Worm (Caenorhabditis elegans) whole organism, late embryonic: ENCODE measurements around the gene srj-13.
"Not testable (repeated sequence)": the region's sequence is repeated elsewhere in the genome, so short reads cannot be mapped to it uniquely, and the experiment has no call there.

Experiments used
- K02D7.2 ChIP-seq: sonication (generic microtip); optimal IDR thresholded peaks from 2 replicates; lab custom pipeline; 2017; ENCODE audit warnings: mild to moderate bottlenecking, missing genetic modification characterization, missing compliant biosample characterization
- K09A11.1 ChIP-seq: sonication (generic microtip); optimal IDR thresholded peaks from 2 replicates; lab custom pipeline; 2017; ENCODE audit warnings: antibody characterized with exemption, mild to moderate bottlenecking, missing genetic modification characterization, missing compliant biosample characterization; ENCODE audit not compliant: insufficient read depth
- T23F11.4 ChIP-seq: fragments of 200-800 bp; sonication (Bioruptor generic); optimal IDR thresholded peaks from 2 replicates; lab custom pipeline; 2018; ENCODE audit warnings: mild to moderate bottlenecking, missing genetic modification characterization, missing compliant biosample characterization
- Y22D7AL.16 ChIP-seq: sonication (generic microtip); optimal IDR thresholded peaks from 2 replicates; lab custom pipeline; 2016; ENCODE audit warnings: missing genetic modification characterization, missing compliant biosample characterization
- ceh-14 ChIP-seq: sonication (generic microtip); optimal IDR thresholded peaks from 2 replicates; lab custom pipeline; 2016; ENCODE audit warnings: missing genotype, missing genetic modification characterization, missing compliant biosample characterization
- ceh-18 ChIP-seq: sonication (generic microtip); optimal IDR thresholded peaks from 2 replicates; lab custom pipeline; 2016; ENCODE audit warnings: missing genetic modification characterization, missing compliant biosample characterization
- ceh-19 ChIP-seq: fragments of 200-800 bp; sonication (Bioruptor generic); optimal IDR thresholded peaks from 2 replicates; lab custom pipeline; 2018; ENCODE audit warnings: mild to moderate bottlenecking, missing genetic modification characterization, missing compliant biosample characterization
- ceh-2 ChIP-seq: sonication (generic microtip); optimal IDR thresholded peaks from 2 replicates; lab custom pipeline; 2016; ENCODE audit warnings: missing genotype, missing genetic modification characterization, missing compliant biosample characterization
- ceh-24 ChIP-seq: sonication (generic microtip); optimal IDR thresholded peaks from 2 replicates; lab custom pipeline; 2016; ENCODE audit warnings: mild to moderate bottlenecking, missing genetic modification characterization, missing compliant biosample characterization
- ceh-31 ChIP-seq: sonication (generic microtip); optimal IDR thresholded peaks from 2 replicates; lab custom pipeline; 2016; ENCODE audit warnings: missing genetic modification characterization, missing compliant biosample characterization
- ceh-45 ChIP-seq: fragments of 200-800 bp; sonication (Bioruptor generic); IDR thresholded peaks from 2 replicates; pipeline ENCODE4 v1.3.6; 2022; ENCODE audit warnings: missing genetic modification reagents, missing genetic modification characterization, missing compliant biosample characterization
- ceh-48 ChIP-seq: sonication (generic microtip); optimal IDR thresholded peaks from 2 replicates; lab custom pipeline; 2016; ENCODE audit warnings: missing genetic modification characterization, inconsistent platforms, missing compliant biosample characterization
- ceh-6 ChIP-seq: fragments of 200-800 bp; sonication (Bioruptor generic); optimal IDR thresholded peaks from 2 replicates; lab custom pipeline; 2018; ENCODE audit warnings: mild to moderate bottlenecking, missing genetic modification characterization, missing compliant biosample characterization
- che-1 ChIP-seq: sonication (generic microtip); optimal IDR thresholded peaks from 2 replicates; lab custom pipeline; 2016; ENCODE audit warnings: mild to moderate bottlenecking, missing genetic modification characterization, missing compliant biosample characterization
- elt-4 ChIP-seq: sonication (generic microtip); optimal IDR thresholded peaks from 2 replicates; lab custom pipeline; 2016; ENCODE audit warnings: missing genetic modification characterization, missing compliant biosample characterization
- ets-4 ChIP-seq: sonication (generic microtip); optimal IDR thresholded peaks from 2 replicates; lab custom pipeline; 2016; ENCODE audit warnings: missing genetic modification characterization, missing compliant biosample characterization
- fkh-6 ChIP-seq: sonication (generic microtip); optimal IDR thresholded peaks from 2 replicates; lab custom pipeline; 2016; ENCODE audit warnings: missing genetic modification characterization, missing compliant biosample characterization
- gmeb-2 ChIP-seq: sonication (generic microtip); optimal IDR thresholded peaks from 2 replicates; lab custom pipeline; 2016; ENCODE audit warnings: missing genetic modification characterization, inconsistent platforms, missing compliant biosample characterization
- hlh-13 ChIP-seq: fragments of 200-800 bp; sonication (Bioruptor generic); optimal IDR thresholded peaks from 2 replicates; lab custom pipeline; 2018; ENCODE audit warnings: mild to moderate bottlenecking, missing genetic modification characterization, missing compliant biosample characterization
- hlh-15 ChIP-seq: sonication (generic microtip); optimal IDR thresholded peaks from 2 replicates; lab custom pipeline; 2016; ENCODE audit warnings: missing genetic modification characterization, missing compliant biosample characterization
- hlh-6 ChIP-seq: sonication (generic microtip); optimal IDR thresholded peaks from 2 replicates; lab custom pipeline; 2016; ENCODE audit warnings: missing genotype, missing genetic modification characterization, missing compliant biosample characterization
- lin-11 ChIP-seq: fragments of 200-800 bp; sonication (Bioruptor generic); optimal IDR thresholded peaks from 2 replicates; lab custom pipeline; 2018; ENCODE audit warnings: mild to moderate bottlenecking, missing genetic modification characterization, missing compliant biosample characterization
- madf-2 ChIP-seq: sonication (generic microtip); optimal IDR thresholded peaks from 2 replicates; lab custom pipeline; 2017; ENCODE audit warnings: missing genetic modification characterization, missing compliant biosample characterization
- mec-3 ChIP-seq: sonication (generic microtip); optimal IDR thresholded peaks from 2 replicates; lab custom pipeline; 2016; ENCODE audit warnings: borderline replicate concordance, missing genetic modification characterization, missing compliant biosample characterization
- nfya-1 ChIP-seq: sonication (generic microtip); optimal IDR thresholded peaks from 2 replicates; lab custom pipeline; 2017; ENCODE audit warnings: missing genetic modification characterization, mild to moderate bottlenecking, missing compliant biosample characterization, antibody characterized with exemption, moderate library complexity
- nhr-11 ChIP-seq: fragments of 150-350 bp; optimal IDR thresholded peaks from 2 replicates; lab custom pipeline; 2014; ENCODE audit warnings: missing biosample characterization, missing genetic modification characterization
- nhr-232 ChIP-seq: sonication (generic microtip); optimal IDR thresholded peaks from 2 replicates; lab custom pipeline; 2016; ENCODE audit warnings: missing genetic modification characterization, missing compliant biosample characterization
- npax-4 ChIP-seq: sonication (generic microtip); optimal IDR thresholded peaks from 2 replicates; lab custom pipeline; 2016; ENCODE audit warnings: missing genetic modification characterization, missing compliant biosample characterization
- pag-3 ChIP-seq: sonication (generic microtip); optimal IDR thresholded peaks from 2 replicates; lab custom pipeline; 2016; ENCODE audit warnings: missing compliant biosample characterization, missing genetic modification characterization, borderline replicate concordance
- pros-1 ChIP-seq: fragments of 150-350 bp; optimal IDR thresholded peaks from 2 replicates; lab custom pipeline; 2014; ENCODE audit warnings: missing biosample characterization, missing genetic modification reagents, missing genetic modification characterization
- ref-2 ChIP-seq: sonication (generic microtip); optimal IDR thresholded peaks from 2 replicates; lab custom pipeline; 2016; ENCODE audit warnings: missing genetic modification characterization, missing compliant biosample characterization
- rnt-1 ChIP-seq: sonication (generic microtip); optimal IDR thresholded peaks from 2 replicates; lab custom pipeline; 2016; ENCODE audit warnings: missing genetic modification characterization, missing compliant biosample characterization
- sox-2 ChIP-seq: fragments of 200-800 bp; sonication (Bioruptor generic); IDR thresholded peaks from 2 replicates; pipeline ENCODE4 v1.3.6; 2022; ENCODE audit warnings: missing genetic modification reagents, missing genetic modification characterization, missing compliant biosample characterization
- syd-9 ChIP-seq: sonication (generic microtip); optimal IDR thresholded peaks from 2 replicates; lab custom pipeline; 2016; ENCODE audit warnings: mild to moderate bottlenecking, missing genetic modification characterization, moderate library complexity, missing compliant biosample characterization
- tbx-2 ChIP-seq: sonication (generic microtip); optimal IDR thresholded peaks from 2 replicates; lab custom pipeline; 2016; ENCODE audit warnings: missing genetic modification characterization, missing compliant biosample characterization
- tbx-7 ChIP-seq: sonication (generic microtip); optimal IDR thresholded peaks from 2 replicates; lab custom pipeline; 2016; ENCODE audit warnings: missing genotype, missing genetic modification characterization, missing compliant biosample characterization
- ttx-3 ChIP-seq: sonication (generic microtip); optimal IDR thresholded peaks from 2 replicates; lab custom pipeline; 2016; ENCODE audit warnings: missing genetic modification reagents, missing genetic modification characterization, missing compliant biosample characterization
- unc-3 ChIP-seq, 2 experiments: fragments of 200-800 bp in 1 of 2; sonication (Bioruptor generic) in 1 of 2; sonication (generic microtip) in 1 of 2; conservative IDR thresholded peaks in 1 of 2; optimal IDR thresholded peaks in 1 of 2; 2 replicates each; pipeline versions ENCODE4 v1.3.6 to Lab custom; 2016 to 2022; ENCODE audit warnings: missing compliant biosample characterization in 2 of 2, missing genetic modification characterization in 2 of 2, missing genetic modification reagents in 1 of 2
- unc-42 ChIP-seq: sonication (generic microtip); optimal IDR thresholded peaks from 2 replicates; lab custom pipeline; 2016; ENCODE audit warnings: missing genotype, missing genetic modification characterization, missing compliant biosample characterization
- unc-86 ChIP-seq: sonication (generic microtip); optimal IDR thresholded peaks from 2 replicates; lab custom pipeline; 2016; ENCODE audit warnings: missing genetic modification characterization, missing compliant biosample characterization

srj-13 gene

ce11 chrV:7443480-7443879, 41.0 kb downstream of the srj-13 start:
- peak; percentile 60; the same call in 1 of the 2 replicates for TF ChIP-seq ceh-45 (GFP tag; lab: Robert Waterston, UW)

DNA sequence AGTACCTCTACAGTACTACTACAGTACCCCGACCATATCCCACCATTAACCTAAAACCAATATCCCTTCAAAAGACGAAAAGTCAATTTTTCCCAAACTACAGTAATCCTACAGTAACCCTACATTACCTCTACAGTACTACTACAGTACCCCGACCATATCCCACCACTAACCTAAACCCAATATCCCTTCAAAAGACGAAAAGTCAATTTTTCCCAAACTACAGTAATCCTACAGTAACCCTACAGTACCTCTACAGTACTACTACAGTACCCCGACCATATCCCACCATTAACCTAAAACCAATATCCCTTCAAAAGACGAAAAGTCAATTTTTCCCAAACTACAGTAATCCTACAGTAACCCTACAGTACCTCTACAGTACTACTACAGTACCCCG, 41.9 kb downstream of the srj-13 start, which contains the start of gene nhr-141:
TSS of gene nhr-141 (plus strand) at position 331 of the 400 bp plus-strand sequence.
- TF ChIP-seq Y22D7AL.16, rnt-1, ceh-2 (tag; lab: Kevin White, UChicago): not testable (repeated sequence)

ce11 chrV:7446965-7447364, 44.5 kb downstream of the srj-13 start, which contains the start of gene F25E5.5:
TSS of gene F25E5.5 (plus strand) at chrV:7447265.
- TF ChIP-seq ref-2 (tag; lab: Kevin White, UChicago): no peak
- no peak for TF ChIP-seq ceh-45 (GFP tag; lab: Robert Waterston, UW)
- no peak for TF ChIP-seq che-1 (tag; lab: Kevin White, UChicago)
- no peak for TF ChIP-seq ceh-6
- no peak for TF ChIP-seq ceh-19 (GFP tag; lab: Kevin White, UChicago)
- TF ChIP-seq pros-1 (tag; lab: Kevin White, UChicago): no peak
- TF ChIP-seq unc-3 (GFP tag; conservative IDR thresholded peaks at IDR 0.05; lab: Robert Waterston, UW): no peak
- no peak for TF ChIP-seq unc-3 (tag; optimal IDR thresholded peaks at IDR 0.05; lab: Kevin White, UChicago)
- TF ChIP-seq ceh-31 (tag; lab: Kevin White, UChicago): no peak
- no peak for TF ChIP-seq ceh-24
- TF ChIP-seq, all 69 proteins: peak for 0

DNA sequence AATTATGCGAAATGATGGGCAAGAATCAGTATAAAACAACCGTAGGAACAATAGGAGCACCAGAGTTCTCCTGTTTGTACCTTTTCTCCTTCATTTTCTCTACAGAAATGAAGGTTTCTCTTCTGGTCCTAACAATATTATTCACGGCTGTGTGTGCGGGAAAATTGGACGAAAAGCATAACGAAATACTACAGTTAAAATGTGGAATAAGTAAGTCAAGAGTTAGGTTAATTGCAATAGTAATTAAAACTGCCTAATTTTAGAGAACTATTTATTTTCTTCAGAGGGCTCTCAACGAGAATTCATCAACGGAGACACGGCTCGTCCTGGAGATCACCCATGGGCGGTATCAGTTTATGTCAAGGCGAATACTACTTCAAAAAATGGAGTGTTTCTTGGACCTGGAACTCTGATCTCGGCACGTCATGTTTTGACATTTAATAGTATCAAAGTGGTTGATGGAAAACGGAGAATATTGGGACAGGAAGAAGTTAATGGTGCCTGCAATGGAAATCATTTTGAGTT, 46.9 kb downstream of the srj-13 start, which contains the start of gene try-12:
TSS of gene try-12 (plus strand) at position 51 of the 525 bp plus-strand sequence.
- TF ChIP-seq sox-2 (no peak), K09A11.1 (no peak), elt-4 (tag; lab: Kevin White, UChicago) (no peak), lin-11 (tag; lab: Kevin White, UChicago) (no peak), nhr-11 (tag; lab: Kevin White, UChicago) (no peak), madf-2 (no peak), ets-4 (no peak), che-1 (tag; lab: Kevin White, UChicago) (no peak), ttx-3 (no peak), ceh-14 (tag; lab: Kevin White, UChicago) (no peak), hlh-15 (tag; lab: Kevin White, UChicago) (no peak), gmeb-2 (tag; lab: Kevin White, UChicago) (no peak), nhr-232 (no peak), unc-86 (tag; lab: Kevin White, UChicago) (no peak), tbx-7 (tag; lab: Kevin White, UChicago) (no peak), nfya-1 (tag; lab: Kevin White, UChicago) (no peak), mec-3 (tag; lab: Kevin White, UChicago) (no peak), Y22D7AL.16 (tag; lab: Kevin White, UChicago) (no peak)

ce11 chrV:7451421-7451820, 49.0 kb downstream of the srj-13 start, which contains the start of gene try-11:
TSS of gene try-11 (plus strand) at chrV:7451721.
- TF ChIP-seq mec-3 (tag; lab: Kevin White, UChicago) (no peak), ceh-14 (tag; lab: Kevin White, UChicago) (no peak), ceh-19 (GFP tag; lab: Kevin White, UChicago) (no peak), hlh-13 (GFP tag; lab: Kevin White, UChicago) (no peak), T23F11.4 (GFP tag; lab: Kevin White, UChicago) (no peak), npax-4 (no peak), fkh-6 (tag; lab: Kevin White, UChicago) (no peak), tbx-2 (no peak), unc-42 (tag; lab: Kevin White, UChicago) (no peak), syd-9 (no peak), hlh-6 (tag; lab: Kevin White, UChicago) (no peak), pag-3 (no peak), Y22D7AL.16 (tag; lab: Kevin White, UChicago) (no peak), ceh-18 (tag; lab: Kevin White, UChicago) (no peak), K02D7.2 (tag; lab: Kevin White, UChicago) (no peak), K09A11.1 (no peak), ceh-48 (tag; lab: Kevin White, UChicago) (no peak), ceh-24 (no peak)
